Worm (Caenorhabditis elegans): ENCODE results near the gene R09E10.5.
A peak's percentile ranks its signal among the peaks of the same experiment; 100 is the strongest.

- TF ChIP-seq nhr-77 (tag; optimal IDR thresholded peaks at IDR 0.05): no peak
- no peak for TF ChIP-seq ztf-11 (tag; optimal IDR thresholded peaks at IDR 0.05)
- no peak for TF ChIP-seq fos-1 (tag; optimal IDR thresholded peaks at IDR 0.05)
- no peak for TF ChIP-seq blmp-1 (tag; optimal IDR thresholded peaks at IDR 0.05; ENCODE audit: insufficient read depth)
- TF ChIP-seq lin-39 (tag; optimal IDR thresholded peaks at IDR 0.05): no peak
- TF ChIP-seq nhr-11 (tag; optimal IDR thresholded peaks at IDR 0.05): no peak
- TF ChIP-seq unc-39 (tag; optimal IDR thresholded peaks at IDR 0.05): no peak
- TF ChIP-seq ZK546.5 (tag; optimal IDR thresholded peaks at IDR 0.05): no peak
- TF ChIP-seq ztf-4 (tag; optimal IDR thresholded peaks at IDR 0.05): peak; percentile 47
- TF ChIP-seq R02D3.7 (tag; optimal IDR thresholded peaks at IDR 0.05): no peak
These were observed 7.0 kb downstream of the R09E10.5 start, which contains the start of gene R09E10.13 for ce11 chrIV:10295084-10295483.
